Worm (Caenorhabditis elegans): ENCODE results near the gene rgs-4.

Gene rgs-4

DNA sequence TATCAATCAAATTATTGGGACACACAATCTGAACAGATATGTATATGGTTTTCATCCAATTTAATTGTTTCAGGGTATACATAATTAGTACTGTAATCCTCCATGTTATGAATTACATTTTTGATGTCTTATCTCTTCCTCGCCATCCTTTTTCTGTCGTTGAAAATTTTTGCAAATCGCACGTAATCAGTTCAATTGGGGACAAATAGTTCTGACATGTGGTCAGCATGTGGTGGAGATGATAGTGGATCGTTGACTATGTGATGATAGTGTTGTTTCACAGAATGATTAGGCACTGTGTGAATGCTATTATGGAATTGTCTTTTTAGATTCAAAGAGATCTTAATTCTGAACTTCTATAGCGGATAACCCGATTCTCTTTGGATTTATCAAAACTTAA lies 39.1 kb upstream of the rgs-4 start (continued):
- TF ChIP-seq efl-3 (GFP tag; optimal IDR thresholded peaks at IDR 0.05) = no peak
- TF ChIP-seq unc-86 (tag; optimal IDR thresholded peaks at IDR 0.05) = no peak
- TF ChIP-seq ceh-63 (GFP tag; optimal IDR thresholded peaks at IDR 0.05) = no peak
- TF ChIP-seq egl-13 (tag; optimal IDR thresholded peaks at IDR 0.05) = no peak
- no peak for TF ChIP-seq mab-9 (GFP tag; IDR thresholded peaks at IDR 0.05)
- no peak for TF ChIP-seq nhr-84 (tag; optimal IDR thresholded peaks at IDR 0.05)
- TF ChIP-seq unc-62 (GFP tag; optimal IDR thresholded peaks at IDR 0.05) = no peak
- TF ChIP-seq nhr-11 (tag; optimal IDR thresholded peaks at IDR 0.05) = no peak
- TF ChIP-seq elt-2 (tag; optimal IDR thresholded peaks at IDR 0.05) = no peak
- no peak for TF ChIP-seq mef-2 (tag; optimal IDR thresholded peaks at IDR 0.05)
- no peak for TF ChIP-seq dsc-1 (tag; optimal IDR thresholded peaks at IDR 0.05)
- no peak for TF ChIP-seq unc-30 (tag; optimal IDR thresholded peaks at IDR 0.05)
- TF ChIP-seq mdl-1 (tag; optimal IDR thresholded peaks at IDR 0.05) = peak in 1 of 2 experiments; percentile 42
- peak; percentile 80 for TF ChIP-seq nhr-20 (tag; optimal IDR thresholded peaks at IDR 0.05)
- TF ChIP-seq fkh-10 (GFP tag; optimal IDR thresholded peaks at IDR 0.05) = no peak
- no peak for TF ChIP-seq hlh-17 (GFP tag; optimal IDR thresholded peaks at IDR 0.05; ENCODE audit: borderline replicate concordance)
- TF ChIP-seq lin-39 (tag; optimal IDR thresholded peaks at IDR 0.05) = no peak
- TF ChIP-seq efl-1 (optimal IDR thresholded peaks at IDR 0.05) = no peak
- TF ChIP-seq efl-1 (GFP tag; optimal IDR thresholded peaks at IDR 0.05 in 1 of 2) = peak in 1 of 2 experiments; percentile 33
- TF ChIP-seq ceh-90 (tag; optimal IDR thresholded peaks at IDR 0.05) = no peak
- peak in 5 of 6 experiments; percentile 2 to 88 (median 44) for TF ChIP-seq elt-3 (tag; optimal IDR thresholded peaks at IDR 0.05)
- no peak for TF ChIP-seq snpc-4 (tag; optimal IDR thresholded peaks at IDR 0.05)
- TF ChIP-seq Y116A8C.19 (tag; optimal IDR thresholded peaks at IDR 0.05; ENCODE audit: borderline replicate concordance) = no peak
- no peak for TF ChIP-seq F16B12.6 (tag; optimal IDR thresholded peaks at IDR 0.05)
- TF ChIP-seq tbx-2 (tag; optimal IDR thresholded peaks at IDR 0.05) = peak; percentile 21
- TF ChIP-seq unc-98 (GFP tag; IDR thresholded peaks at IDR 0.05) = no peak
- TF ChIP-seq jun-1 (tag; optimal IDR thresholded peaks at IDR 0.05) = no peak
- TF ChIP-seq nhr-85 (tag) = peak; percentile 78
- TF ChIP-seq ceh-82 (tag; optimal IDR thresholded peaks at IDR 0.05) = no peak
- TF ChIP-seq hpl-2 (GFP tag; optimal IDR thresholded peaks at IDR 0.05) = no peak
- TF ChIP-seq alr-1 (tag; optimal IDR thresholded peaks at IDR 0.05; ENCODE audit: borderline replicate concordance) = no peak
- TF ChIP-seq blmp-1 (tag; optimal IDR thresholded peaks at IDR 0.05) = peak; percentile 50
- no peak for TF ChIP-seq vab-15 (tag; optimal IDR thresholded peaks at IDR 0.05)
- TF ChIP-seq C16A3.4 (tag; optimal IDR thresholded peaks at IDR 0.05) = no peak
- no peak for TF ChIP-seq ets-5 (GFP tag; IDR thresholded peaks at IDR 0.05)
- no peak for TF ChIP-seq lir-3 (tag; optimal IDR thresholded peaks at IDR 0.05; ENCODE audit: poor library complexity)
- TF ChIP-seq snu-23 (GFP tag; optimal IDR thresholded peaks at IDR 0.05) = peak; percentile 32
- no peak for TF ChIP-seq nhr-237 (tag; optimal IDR thresholded peaks at IDR 0.05)
- no peak for TF ChIP-seq C34B4.2 (tag; optimal IDR thresholded peaks at IDR 0.05)
- no peak for TF ChIP-seq nhr-77 (tag; optimal IDR thresholded peaks at IDR 0.05)
- TF ChIP-seq skn-1 (tag; optimal IDR thresholded peaks at IDR 0.05) = no peak
- no peak for TF ChIP-seq ztf-11 (tag; optimal IDR thresholded peaks at IDR 0.05)
- TF ChIP-seq ces-1 (GFP tag; optimal IDR thresholded peaks at IDR 0.05) = no peak
- no peak for TF ChIP-seq ceh-8 (GFP tag; optimal IDR thresholded peaks at IDR 0.05)
- no peak for TF ChIP-seq ama-1 (optimal IDR thresholded peaks at IDR 0.05)
- TF ChIP-seq hlh-4 (tag; optimal IDR thresholded peaks at IDR 0.05) = no peak
- TF ChIP-seq nhr-71 (tag; optimal IDR thresholded peaks at IDR 0.05) = no peak
- TF ChIP-seq pag-3 (tag; optimal IDR thresholded peaks at IDR 0.05; ENCODE audit: borderline replicate concordance, insufficient read depth) = no peak
- peak; percentile 36 for TF ChIP-seq lin-14 (GFP tag; optimal IDR thresholded peaks at IDR 0.05)
- no peak for TF ChIP-seq aly-2 (tag; optimal IDR thresholded peaks at IDR 0.05)
- TF ChIP-seq nhr-47 (tag; optimal IDR thresholded peaks at IDR 0.05) = peak; percentile 32
- TF ChIP-seq lin-13 (GFP tag; optimal IDR thresholded peaks at IDR 0.05) = no peak
- TF ChIP-seq pax-3 (tag; optimal IDR thresholded peaks at IDR 0.05) = no peak
- no peak for TF ChIP-seq nhr-76 (tag; optimal IDR thresholded peaks at IDR 0.05)
